Fruit fly (Drosophila melanogaster) whole organism, embryonic: ENCODE data around the gene tay.

ENCODE experiments used
- CG10366 ChIP-seq: fragments of 200-800 bp; sonication (Bioruptor generic); IDR thresholded peaks from 2 replicates; pipeline ENCODE4 v1.3.6; 2022; ENCODE audit warnings: missing biosample characterization, missing genetic modification characterization
- CG11560 ChIP-seq: fragments of 200-800 bp; sonication (Bioruptor generic); IDR thresholded peaks from 3 replicates; pipeline ENCODE4 v1.3.6; 2022; ENCODE audit warnings: missing biosample characterization, missing genetic modification characterization
- CG14050 ChIP-seq: fragments of 200-800 bp; sonication (Bioruptor generic); IDR thresholded peaks from 3 replicates; pipeline ENCODE4 v1.3.6; 2022; ENCODE audit warnings: missing biosample characterization, missing genetic modification characterization
- CG14860 ChIP-seq: fragments of 200-800 bp; sonication (Bioruptor generic); IDR thresholded peaks from 3 replicates; pipeline ENCODE4 v1.3.6; 2022; ENCODE audit warnings: missing biosample characterization, missing genetic modification characterization; ENCODE audit not compliant: partially characterized antibody
- CG15601 ChIP-seq: fragments of 200-800 bp; sonication (Bioruptor generic); optimal IDR thresholded peaks from 3 replicates; lab custom pipeline; 2019; ENCODE audit warnings: missing biosample characterization, mild to moderate bottlenecking, missing genetic modification characterization, moderate library complexity
- CG17829 ChIP-seq: fragments of 200-800 bp; optimal IDR thresholded peaks from 2 replicates; lab custom pipeline; 2019; ENCODE audit warnings: missing biosample characterization, mild to moderate bottlenecking, missing genetic modification characterization, moderate library complexity
- CG17912 ChIP-seq: fragments of 200-800 bp; sonication (Bioruptor generic); optimal IDR thresholded peaks from 2 replicates; lab custom pipeline; 2018; ENCODE audit warnings: missing biosample characterization, mild to moderate bottlenecking, missing genetic modification characterization
- CG30431 ChIP-seq: fragments of 200-800 bp; sonication (Bioruptor generic); optimal IDR thresholded peaks from 2 replicates; lab custom pipeline; 2017; ENCODE audit warnings: missing biosample characterization, missing genetic modification characterization
- CG3407 ChIP-seq: fragments of 200-800 bp; sonication (Bioruptor generic); optimal IDR thresholded peaks from 2 replicates; lab custom pipeline; 2018; ENCODE audit warnings: missing biosample characterization, mild to moderate bottlenecking, missing genetic modification characterization
- CG3838 ChIP-seq: fragments of 200-800 bp; sonication (Bioruptor generic); optimal IDR thresholded peaks from 3 replicates; lab custom pipeline; 2016; ENCODE audit warnings: missing biosample characterization, missing genetic modification characterization
- CG4360 ChIP-seq: fragments of 200-800 bp; sonication (Bioruptor generic); IDR thresholded peaks from 2 replicates; pipeline ENCODE4 v1.3.6; 2022; ENCODE audit warnings: missing biosample characterization, missing genetic modification characterization
- CG5180 ChIP-seq: fragments of 200-800 bp; sonication (Bioruptor generic); optimal IDR thresholded peaks from 3 replicates; lab custom pipeline; 2017; ENCODE audit warnings: missing biosample characterization, missing genetic modification characterization, mild to moderate bottlenecking, moderate library complexity, missing genetic modification reagents
- CG6683 ChIP-seq: fragments of 200-800 bp; sonication (Bioruptor generic); optimal IDR thresholded peaks from 2 replicates; lab custom pipeline; 2017; ENCODE audit warnings: missing biosample characterization, mild to moderate bottlenecking, missing genetic modification characterization, missing genetic modification reagents
- CG8290 ChIP-seq, 3 experiments: fragments of 200-800 bp; sonication (Bioruptor generic); optimal IDR thresholded peaks; 2 replicates each; lab custom pipeline; 2016 to 2019; ENCODE audit warnings: missing biosample characterization in 3 of 3, missing genetic modification characterization in 3 of 3, mild to moderate bottlenecking in 2 of 3, moderate library complexity in 1 of 3
- CG9932 ChIP-seq: fragments of 200-800 bp; sonication (Bioruptor generic); IDR thresholded peaks from 2 replicates; pipeline ENCODE4 v1.3.6; 2022; ENCODE audit warnings: missing biosample characterization, missing genetic modification characterization
- D19A ChIP-seq: fragments of 200-800 bp; optimal IDR thresholded peaks from 3 replicates; lab custom pipeline; 2019; ENCODE audit warnings: missing biosample characterization, mild to moderate bottlenecking, missing genetic modification characterization, moderate library complexity
- Fer1 ChIP-seq: fragments of 200-800 bp; sonication (Bioruptor generic); optimal IDR thresholded peaks from 2 replicates; lab custom pipeline; 2017; ENCODE audit warnings: missing biosample characterization, mild to moderate bottlenecking, missing genetic modification characterization
- GATAe ChIP-seq: fragments of 200-800 bp; sonication (Bioruptor generic); conservative IDR thresholded peaks from 2 replicates; pipeline ENCODE4 v1.3.6; 2022; ENCODE audit warnings: missing biosample characterization, missing genetic modification characterization
- Hr51 ChIP-seq, 2 experiments: fragments of 200-800 bp; sonication (Bioruptor generic); optimal IDR thresholded peaks; 2 replicates in 1 of 2; 3 replicates in 1 of 2; lab custom pipeline; 2016 to 2018; ENCODE audit warnings: missing biosample characterization in 2 of 2, missing genetic modification characterization in 2 of 2, mild to moderate bottlenecking in 1 of 2, moderate library complexity in 1 of 2
- Pdp1 ChIP-seq, 2 experiments: fragments of 200-800 bp; sonication (Bioruptor generic); optimal IDR thresholded peaks; 3 replicates each; lab custom pipeline; 2016; ENCODE audit warnings: missing biosample characterization in 2 of 2, missing genetic modification characterization in 2 of 2, mild to moderate bottlenecking in 1 of 2, moderate library complexity in 1 of 2
- Ravus ChIP-seq: fragments of 200-800 bp; sonication (Bioruptor generic); IDR thresholded peaks from 2 replicates; pipeline ENCODE4 v1.3.6; 2022; ENCODE audit warnings: missing biosample characterization, missing genetic modification characterization
- Sox100B ChIP-seq: fragments of 200-800 bp; sonication (Bioruptor generic); optimal IDR thresholded peaks from 3 replicates; lab custom pipeline; 2018; ENCODE audit warnings: missing biosample characterization, mild to moderate bottlenecking, missing genetic modification characterization
- Vsx1 ChIP-seq: fragments of 200-800 bp; sonication (Bioruptor generic); optimal IDR thresholded peaks from 2 replicates; lab custom pipeline; 2017; ENCODE audit warnings: missing biosample characterization, mild to moderate bottlenecking, missing genetic modification characterization, missing genetic modification reagents
- amos ChIP-seq: fragments of 200-800 bp; sonication (Bioruptor generic); IDR thresholded peaks from 2 replicates; pipeline ENCODE4 v1.3.6; 2022; ENCODE audit warnings: missing biosample characterization, missing genetic modification characterization; ENCODE audit not compliant: partially characterized antibody
- ase ChIP-seq: fragments of 200-800 bp; sonication (Bioruptor generic); IDR thresholded peaks from 3 replicates; pipeline ENCODE4 v1.3.6; 2022; ENCODE audit warnings: missing biosample characterization, missing genetic modification characterization
- cg ChIP-seq: fragments of 200-800 bp; sonication (Bioruptor generic); optimal IDR thresholded peaks from 3 replicates; lab custom pipeline; 2019; ENCODE audit warnings: missing biosample characterization, mild to moderate bottlenecking, missing genetic modification characterization, moderate library complexity
- croc ChIP-seq: fragments of 200-800 bp; sonication (Bioruptor generic); conservative IDR thresholded peaks from 3 replicates; pipeline ENCODE4 v1.3.6; 2022; ENCODE audit warnings: missing biosample characterization, missing genetic modification characterization
- crol ChIP-seq: fragments of 200-800 bp; sonication (Bioruptor generic); IDR thresholded peaks from 2 replicates; pipeline ENCODE4 v1.3.6; 2022; ENCODE audit warnings: missing biosample characterization, missing genetic modification characterization
- danr ChIP-seq: fragments of 200-800 bp; sonication (Bioruptor generic); IDR thresholded peaks from 2 replicates; pipeline ENCODE4 v1.3.6; 2022; ENCODE audit warnings: missing biosample characterization, missing genetic modification characterization
- ewg ChIP-seq: fragments of 200-800 bp; sonication (Bioruptor generic); optimal IDR thresholded peaks from 3 replicates; lab custom pipeline; 2017; ENCODE audit warnings: mild to moderate bottlenecking, missing biosample characterization, missing genetic modification reagents, missing genetic modification characterization
- gsb ChIP-seq: fragments of 200-800 bp; sonication (Bioruptor generic); IDR thresholded peaks from 2 replicates; pipeline ENCODE4 v1.3.6; 2022; ENCODE audit warnings: missing biosample characterization, missing genetic modification characterization
- hb ChIP-seq: fragments of 200-800 bp; sonication (Bioruptor generic); IDR thresholded peaks from 3 replicates; pipeline ENCODE4 v1.3.6; 2022; ENCODE audit warnings: missing biosample characterization, missing genetic modification characterization; ENCODE audit not compliant: partially characterized antibody
- hkb ChIP-seq, 2 experiments: fragments of 200-800 bp in 1 of 2; fragments of >200 bp in 1 of 2; sonication (Bioruptor generic) in 1 of 2; IDR thresholded peaks in 1 of 2; optimal IDR thresholded peaks in 1 of 2; 2 replicates each; pipeline versions ENCODE4 v1.3.6 to Lab custom; 2017 to 2022; ENCODE audit warnings: missing biosample characterization in 1 of 2, missing genetic modification characterization in 1 of 2
- kay ChIP-seq: fragments of 200-800 bp; sonication (Bioruptor generic); optimal IDR thresholded peaks from 2 replicates; lab custom pipeline; 2016; ENCODE audit warnings: missing biosample characterization, missing genetic modification characterization
- luna ChIP-seq: fragments of 200-800 bp; sonication (Bioruptor generic); optimal IDR thresholded peaks from 2 replicates; lab custom pipeline; 2016; ENCODE audit warnings: missing biosample characterization, missing genetic modification characterization
- mirr ChIP-seq: fragments of 200-800 bp; sonication (Bioruptor generic); optimal IDR thresholded peaks from 3 replicates; lab custom pipeline; 2018; ENCODE audit warnings: missing biosample characterization, mild to moderate bottlenecking, missing genetic modification characterization
- nau ChIP-seq: fragments of 200-800 bp; sonication (Bioruptor generic); optimal IDR thresholded peaks from 3 replicates; lab custom pipeline; 2017; ENCODE audit warnings: missing biosample characterization, mild to moderate bottlenecking, missing genetic modification characterization, missing genetic modification reagents
- onecut ChIP-seq: fragments of 200-800 bp; sonication (Bioruptor generic); IDR thresholded peaks from 2 replicates; pipeline ENCODE4 v1.3.6; 2022; ENCODE audit warnings: missing biosample characterization, missing genetic modification characterization
- p53 ChIP-seq: fragments of 200-800 bp; sonication (Bioruptor generic); optimal IDR thresholded peaks from 2 replicates; lab custom pipeline; 2016; ENCODE audit warnings: missing biosample characterization, missing genetic modification characterization
- pfk ChIP-seq: fragments of 200-800 bp; sonication (Bioruptor generic); optimal IDR thresholded peaks from 2 replicates; lab custom pipeline; 2018; ENCODE audit warnings: missing biosample characterization, mild to moderate bottlenecking, missing genetic modification characterization, moderate library complexity
- sens ChIP-seq: fragments of 200-800 bp; sonication (Bioruptor generic); peaks from one replicate; lab custom pipeline; 2016; ENCODE audit warnings: missing biosample characterization, missing genetic modification characterization
- slp2 ChIP-seq: fragments of 200-800 bp; sonication (Bioruptor generic); optimal IDR thresholded peaks from 2 replicates; lab custom pipeline; 2016; ENCODE audit warnings: missing biosample characterization, missing genetic modification characterization
- sob ChIP-seq: fragments of 200-800 bp; sonication (Bioruptor generic); IDR thresholded peaks from 2 replicates; pipeline ENCODE4 v1.3.6; 2022; ENCODE audit warnings: missing biosample characterization, missing genetic modification characterization
- sqz ChIP-seq: fragments of 200-800 bp; sonication (Bioruptor generic); optimal IDR thresholded peaks from 3 replicates; lab custom pipeline; 2018; ENCODE audit warnings: missing biosample characterization, mild to moderate bottlenecking, missing genetic modification characterization
- tap ChIP-seq: fragments of 200-800 bp; optimal IDR thresholded peaks from 3 replicates; lab custom pipeline; 2019; ENCODE audit warnings: missing biosample characterization, mild to moderate bottlenecking, missing genetic modification characterization, moderate library complexity
- tup ChIP-seq: fragments of 200-800 bp; sonication (Bioruptor generic); optimal IDR thresholded peaks from 2 replicates; lab custom pipeline; 2016; ENCODE audit warnings: missing biosample characterization, mild to moderate bottlenecking, missing genetic modification characterization, moderate library complexity
- vfl ChIP-seq: fragments of 200-800 bp; sonication (Bioruptor generic); optimal IDR thresholded peaks from 2 replicates; lab custom pipeline; 2016; ENCODE audit warnings: missing biosample characterization, missing genetic modification characterization

Gene tay

DNA sequence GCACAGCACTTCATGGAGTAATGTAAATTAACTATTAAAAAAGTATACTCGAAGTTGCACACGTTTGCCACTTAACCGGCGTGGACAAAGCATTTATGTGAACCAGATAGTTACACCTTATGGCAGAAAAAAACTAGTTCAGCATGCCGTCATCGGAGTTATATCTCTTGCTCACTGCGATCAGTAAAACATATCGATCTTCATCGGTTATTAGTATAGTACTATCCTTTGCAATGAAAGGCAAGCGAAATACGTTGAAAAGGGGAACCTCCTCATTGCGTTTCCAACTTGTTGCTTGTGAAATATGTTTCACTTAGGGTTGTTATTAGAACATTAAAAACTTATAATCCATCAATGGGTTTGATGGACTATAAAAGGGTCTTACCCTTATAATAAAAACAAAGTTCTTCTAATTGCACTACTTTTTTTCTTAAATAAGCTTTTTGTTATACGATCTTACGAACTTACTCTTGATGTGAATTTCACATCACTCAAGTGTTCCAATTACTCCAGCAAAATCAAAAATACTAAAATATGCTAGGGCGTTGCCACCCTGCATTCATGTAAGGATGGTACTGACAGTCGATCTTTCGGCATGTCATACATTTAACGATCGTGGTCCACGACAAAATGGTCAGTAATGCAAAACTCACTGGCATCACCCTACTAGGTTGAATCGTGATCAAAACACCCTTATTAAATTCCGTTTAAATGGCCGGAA is 22.6 kb upstream of the tay start, which contains the start of gene CycD (continued):
- TF ChIP-seq CG5180 (GFP tag; lab: Kevin White, UChicago) = no peak
- TF ChIP-seq CG8290 (GFP tag; optimal IDR thresholded peaks at IDR 0.05; lab: Kevin White, UChicago) = peak; percentile 52
- TF ChIP-seq CG8290 (tag; optimal IDR thresholded peaks at IDR 0.05; lab: Kevin White, UChicago) = no peak
- TF ChIP-seq CG17912 (GFP tag; lab: Kevin White, UChicago) = no peak
- no peak for TF ChIP-seq luna (GFP tag; lab: Kevin White, UChicago)
- TF ChIP-seq gsb (GFP tag; lab: Robert Waterston, UW) = no peak
- TF ChIP-seq Hr51 (GFP tag; optimal IDR thresholded peaks at IDR 0.05; lab: Kevin White, UChicago) = no peak
- no peak for TF ChIP-seq CG14050 (GFP tag; lab: Robert Waterston, UW)
- peak; percentile 26; the same call in 1 of the 2 replicates for TF ChIP-seq CG10366 (GFP tag; lab: Robert Waterston, UW)
- no peak for TF ChIP-seq CG9932 (GFP tag; lab: Robert Waterston, UW)
- TF ChIP-seq hb (GFP tag; lab: Robert Waterston, UW) = peak; percentile 67; the same call in 2 of the 3 replicates
- TF ChIP-seq cg (GFP tag; lab: Kevin White, UChicago) = no peak
- TF ChIP-seq mirr (GFP tag; lab: Kevin White, UChicago) = no peak
- peak; percentile 62 for TF ChIP-seq amos (GFP tag; lab: Robert Waterston, UW)
- no peak for TF ChIP-seq sqz (GFP tag; lab: Kevin White, UChicago)
- TF ChIP-seq tup (GFP tag; lab: Kevin White, UChicago) = no peak
- TF ChIP-seq CG4360 = no peak
- TF ChIP-seq vfl = no peak
- TF ChIP-seq tap (tag; lab: Kevin White, UChicago) = no peak
- TF ChIP-seq GATAe (GFP tag; lab: Robert Waterston, UW) = no peak
- no peak for TF ChIP-seq danr (GFP tag; lab: Robert Waterston, UW)
- TF ChIP-seq sob = 0 out of 2 replicates have a peak, but pooled peaks have one; percentile 63
- TF ChIP-seq CG30431 (GFP tag; lab: Kevin White, UChicago) = no peak
- no peak for TF ChIP-seq CG11560 (tag; lab: Robert Waterston, UW)
- peak; percentile 12 for TF ChIP-seq CG17829
- TF ChIP-seq CG14860 (GFP tag; lab: Robert Waterston, UW) = 0 out of 3 replicates have a peak, but pooled peaks have one; percentile 20
- no peak for TF ChIP-seq CG3838 (GFP tag; lab: Kevin White, UChicago)
- TF ChIP-seq nau (GFP tag; lab: Kevin White, UChicago) = no peak
- no peak for TF ChIP-seq kay (GFP tag; lab: Kevin White, UChicago)
- TF ChIP-seq ase (GFP tag; lab: Robert Waterston, UW) = no peak; the same call in 1 of the 3 replicates
- TF ChIP-seq slp2 (GFP tag; lab: Kevin White, UChicago) = no peak
- no peak for TF ChIP-seq Ravus (GFP tag; lab: Robert Waterston, UW)
- TF ChIP-seq onecut = peak; percentile 65

DNA sequence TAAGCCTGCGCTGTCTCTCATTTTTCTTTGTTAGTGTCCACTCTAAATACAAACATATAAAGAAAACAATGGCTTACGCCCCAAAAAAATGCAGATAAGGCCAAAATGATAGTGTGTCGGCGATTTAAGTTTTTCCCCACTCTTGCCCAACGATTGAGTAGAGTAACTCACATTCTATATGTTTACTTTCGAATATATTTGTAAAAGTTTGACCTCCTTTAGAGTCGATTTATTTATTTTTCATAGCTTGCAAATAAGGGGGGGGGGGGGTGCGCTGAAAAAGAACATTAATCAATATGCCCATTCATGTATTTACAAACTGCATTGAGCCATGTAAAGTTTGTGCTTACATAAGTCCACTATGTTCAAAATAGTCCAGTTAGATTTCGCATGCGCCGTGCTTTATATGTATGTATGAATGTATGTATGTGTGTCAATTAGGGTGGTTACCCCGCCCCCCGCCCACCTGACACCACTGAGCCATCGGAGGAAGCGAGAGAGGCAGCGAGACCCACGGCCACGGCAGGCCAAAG is 6.7 kb upstream of the tay start:
- TF ChIP-seq sqz (GFP tag; lab: Kevin White, UChicago) (peak; percentile 12), CG15601 (tag; lab: Kevin White, UChicago) (peak; percentile 24), ewg (GFP tag; lab: Kevin White, UChicago) (peak; percentile 60), CG6683 (no peak), p53 (no peak), CG3407 (GFP tag; lab: Kevin White, UChicago) (peak; percentile 39), Vsx1 (GFP tag; lab: Kevin White, UChicago) (peak; percentile 1), croc (GFP tag; lab: Robert Waterston, UW) (no peak), Fer1 (GFP tag; lab: Kevin White, UChicago) (peak; percentile 11), nau (GFP tag; lab: Kevin White, UChicago) (no peak), Sox100B (peak; percentile 15), pfk (GFP tag; lab: Kevin White, UChicago) (no peak), D19A (tag; lab: Kevin White, UChicago) (peak; percentile 73), hkb (optimal IDR thresholded peaks at IDR 0.05; lab: Kevin White, UChicago) (no peak), hkb (GFP tag; IDR thresholded peaks at IDR 0.05; lab: Robert Waterston, UW) (peak; percentile 7; the same call in 1 of the 2 replicates), crol (GFP tag; lab: Robert Waterston, UW) (0 out of 2 replicates have a peak, but pooled peaks have one; percentile 39), sens (peak; percentile 66), onecut (peak; percentile 35; the same call in 1 of the 2 replicates), Pdp1 (GFP tag; optimal IDR thresholded peaks at IDR 0.05; lab: Kevin White, UChicago) (peak in 1 of 2 experiments; percentile 69)
